Fruit fly (Drosophila melanogaster) whole organism, embryonic: Measurements from ENCODE around the gene Irbp18.
A peak's percentile ranks its signal among the peaks of the same experiment; 100 is the strongest.

Experiments used
- CG10565 ChIP-seq: fragments of 200-800 bp; sonication (Bioruptor generic); optimal IDR thresholded peaks from 3 replicates; lab custom pipeline; 2016; ENCODE audit warnings: missing biosample characterization, mild to moderate bottlenecking, missing genetic modification characterization
- CG10979 ChIP-seq: fragments of 200-800 bp; sonication (Bioruptor generic); optimal IDR thresholded peaks from 2 replicates; lab custom pipeline; 2018; ENCODE audit warnings: missing biosample characterization, mild to moderate bottlenecking, missing genetic modification characterization, moderate library complexity
- CG12071 ChIP-seq: fragments of 200-800 bp; sonication (Bioruptor generic); optimal IDR thresholded peaks from 3 replicates; lab custom pipeline; 2018; ENCODE audit warnings: missing biosample characterization, mild to moderate bottlenecking, missing genetic modification characterization
- CG12155 ChIP-seq: fragments of 200-800 bp; sonication (Bioruptor generic); optimal IDR thresholded peaks from 3 replicates; lab custom pipeline; 2016; ENCODE audit warnings: missing biosample characterization, missing genetic modification characterization
- CG16779 ChIP-seq: fragments of 200-800 bp; sonication (Bioruptor generic); IDR thresholded peaks from 2 replicates; pipeline ENCODE4 v1.3.6; 2022; ENCODE audit warnings: missing biosample characterization, missing genetic modification characterization
- CG17359 ChIP-seq: fragments of 200-800 bp; sonication (Bioruptor generic); optimal IDR thresholded peaks from 3 replicates; lab custom pipeline; 2018; ENCODE audit warnings: missing biosample characterization, mild to moderate bottlenecking, missing genetic modification characterization, moderate library complexity
- CG32767 ChIP-seq: fragments of 200-800 bp; sonication (Bioruptor generic); IDR thresholded peaks from 2 replicates; pipeline ENCODE4 v1.3.6; 2022; ENCODE audit warnings: missing biosample characterization, missing genetic modification characterization
- CG33213 ChIP-seq: fragments of 200-800 bp; sonication (Bioruptor generic); optimal IDR thresholded peaks from 3 replicates; lab custom pipeline; 2016; ENCODE audit warnings: missing biosample characterization, missing genetic modification characterization
- CG34224 ChIP-seq: fragments of 200-800 bp; sonication (Bioruptor generic); IDR thresholded peaks from 3 replicates; pipeline ENCODE4 v1.3.6; 2022; ENCODE audit warnings: missing biosample characterization, missing genetic modification characterization; ENCODE audit not compliant: partially characterized antibody
- CG7928 ChIP-seq: fragments of 200-800 bp; sonication (Bioruptor generic); optimal IDR thresholded peaks from 2 replicates; lab custom pipeline; 2017; ENCODE audit warnings: missing biosample characterization, mild to moderate bottlenecking, missing genetic modification characterization
- CG8388 ChIP-seq: fragments of 200-800 bp; sonication (Bioruptor generic); optimal IDR thresholded peaks from 2 replicates; lab custom pipeline; 2019; ENCODE audit warnings: missing biosample characterization, mild to moderate bottlenecking, missing genetic modification characterization, moderate library complexity
- D19A ChIP-seq: fragments of 200-800 bp; optimal IDR thresholded peaks from 3 replicates; lab custom pipeline; 2019; ENCODE audit warnings: missing biosample characterization, mild to moderate bottlenecking, missing genetic modification characterization, moderate library complexity
- E2f1 ChIP-seq: fragments of 200-800 bp; sonication (Bioruptor generic); IDR thresholded peaks from 2 replicates; pipeline ENCODE4 v1.3.6; 2022; ENCODE audit warnings: missing biosample characterization, missing genetic modification characterization
- Gug ChIP-seq: fragments of 200-800 bp; sonication (Bioruptor generic); IDR thresholded peaks from 4 replicates; pipeline ENCODE4 v1.3.6; 2022; ENCODE audit warnings: missing biosample characterization, missing genetic modification characterization
- Hr39 ChIP-seq: fragments of >200 bp; optimal IDR thresholded peaks from 2 replicates; lab custom pipeline; 2017
- Mad ChIP-seq: fragments of 200-800 bp; sonication (Bioruptor generic); optimal IDR thresholded peaks from 2 replicates; lab custom pipeline; 2016; ENCODE audit warnings: missing biosample characterization, missing genetic modification characterization
- Sox100B ChIP-seq: fragments of 200-800 bp; sonication (Bioruptor generic); optimal IDR thresholded peaks from 3 replicates; lab custom pipeline; 2018; ENCODE audit warnings: missing biosample characterization, mild to moderate bottlenecking, missing genetic modification characterization
- Spps ChIP-seq: fragments of 200-800 bp; sonication (Bioruptor generic); optimal IDR thresholded peaks from 2 replicates; lab custom pipeline; 2018; ENCODE audit warnings: missing biosample characterization, mild to moderate bottlenecking, missing genetic modification characterization
- Ssrp ChIP-seq: fragments of 200-800 bp; sonication (Bioruptor generic); optimal IDR thresholded peaks from 2 replicates; lab custom pipeline; 2018; ENCODE audit warnings: missing biosample characterization, mild to moderate bottlenecking, missing genetic modification characterization, moderate library complexity
- Stat92E ChIP-seq, 3 experiments: fragments of >200 bp in 2 of 3; fragments of 200-800 bp in 1 of 3; sonication (Bioruptor generic) in 1 of 3; optimal IDR thresholded peaks; 2 replicates each; lab custom pipeline; 2017 to 2019; ENCODE audit warnings: missing biosample characterization in 3 of 3, missing genetic modification characterization in 3 of 3, mild to moderate bottlenecking in 1 of 3, moderate library complexity in 1 of 3
- Usf ChIP-seq: fragments of 200-800 bp; sonication (Bioruptor generic); optimal IDR thresholded peaks from 2 replicates; lab custom pipeline; 2017; ENCODE audit warnings: missing genotype, missing biosample characterization, missing genetic modification characterization
- ac ChIP-seq: fragments of 200-800 bp; sonication (Bioruptor generic); optimal IDR thresholded peaks from 3 replicates; lab custom pipeline; 2017; ENCODE audit warnings: missing biosample characterization, mild to moderate bottlenecking, missing genetic modification characterization
- bab2 ChIP-seq: fragments of 200-800 bp; sonication (Bioruptor generic); optimal IDR thresholded peaks from 2 replicates; lab custom pipeline; 2016; ENCODE audit warnings: missing biosample characterization, missing genetic modification characterization
- br ChIP-seq: fragments of >200 bp; optimal IDR thresholded peaks from 2 replicates; lab custom pipeline; 2017
- btn ChIP-seq: fragments of 200-800 bp; sonication (Bioruptor generic); optimal IDR thresholded peaks from 2 replicates; lab custom pipeline; 2016; ENCODE audit warnings: missing biosample characterization, missing genetic modification characterization
- cato ChIP-seq: fragments of 200-800 bp; sonication (Bioruptor generic); optimal IDR thresholded peaks from 2 replicates; lab custom pipeline; 2016; ENCODE audit warnings: missing biosample characterization, missing genetic modification characterization, borderline replicate concordance
- chinmo ChIP-seq: fragments of 200-800 bp; sonication (Bioruptor generic); IDR thresholded peaks from 4 replicates; pipeline ENCODE4 v1.3.6; 2022; ENCODE audit warnings: missing biosample characterization, missing genetic modification characterization; ENCODE audit not compliant: partially characterized antibody
- ci ChIP-seq: fragments of 200-800 bp; sonication (Bioruptor generic); IDR thresholded peaks from 3 replicates; pipeline ENCODE4 v1.3.6; 2022; ENCODE audit warnings: missing biosample characterization, missing genetic modification characterization
- ems ChIP-seq: fragments of 200-800 bp; sonication (Bioruptor generic); optimal IDR thresholded peaks from 3 replicates; lab custom pipeline; 2016; ENCODE audit warnings: missing biosample characterization, missing genetic modification characterization
- eve ChIP-seq, 2 experiments: fragments of >200 bp; optimal IDR thresholded peaks; 2 replicates each; lab custom pipeline; 2017; ENCODE audit warnings: missing biosample characterization in 2 of 2, missing genetic modification characterization in 2 of 2
- ewg ChIP-seq: fragments of 200-800 bp; sonication (Bioruptor generic); optimal IDR thresholded peaks from 3 replicates; lab custom pipeline; 2017; ENCODE audit warnings: mild to moderate bottlenecking, missing biosample characterization, missing genetic modification reagents, missing genetic modification characterization
- fru ChIP-seq: fragments of >200 bp; optimal IDR thresholded peaks from 2 replicates; lab custom pipeline; 2017
- gsb ChIP-seq: fragments of 200-800 bp; sonication (Bioruptor generic); IDR thresholded peaks from 2 replicates; pipeline ENCODE4 v1.3.6; 2022; ENCODE audit warnings: missing biosample characterization, missing genetic modification characterization
- kay ChIP-seq: fragments of 200-800 bp; sonication (Bioruptor generic); optimal IDR thresholded peaks from 2 replicates; lab custom pipeline; 2016; ENCODE audit warnings: missing biosample characterization, missing genetic modification characterization
- ken ChIP-seq: fragments of 200-800 bp; sonication (Bioruptor generic); IDR thresholded peaks from 3 replicates; pipeline ENCODE4 v1.3.6; 2022; ENCODE audit warnings: missing biosample characterization, missing genetic modification characterization
- nau ChIP-seq: fragments of 200-800 bp; sonication (Bioruptor generic); optimal IDR thresholded peaks from 3 replicates; lab custom pipeline; 2017; ENCODE audit warnings: missing biosample characterization, mild to moderate bottlenecking, missing genetic modification characterization, missing genetic modification reagents
- nerfin-1 ChIP-seq: fragments of 200-800 bp; sonication (Bioruptor generic); optimal IDR thresholded peaks from 3 replicates; lab custom pipeline; 2019; ENCODE audit warnings: missing biosample characterization, mild to moderate bottlenecking, missing genetic modification characterization, moderate library complexity
- pho ChIP-seq: fragments of 200-800 bp; sonication (Bioruptor generic); optimal IDR thresholded peaks from 2 replicates; lab custom pipeline; 2016; ENCODE audit warnings: missing biosample characterization, missing genetic modification characterization
- ranshi ChIP-seq: fragments of 200-800 bp; sonication (Bioruptor generic); IDR thresholded peaks from 2 replicates; pipeline ENCODE4 v1.3.6; 2022; ENCODE audit warnings: missing biosample characterization, missing genetic modification characterization
- sim ChIP-seq: fragments of 200-800 bp; sonication (Bioruptor generic); IDR thresholded peaks from 2 replicates; pipeline ENCODE4 v1.3.6; 2022; ENCODE audit warnings: missing biosample characterization, missing genetic modification characterization
- sisA ChIP-seq: fragments of 200-800 bp; sonication (Bioruptor generic); IDR thresholded peaks from 2 replicates; pipeline ENCODE4 v1.3.6; 2022; ENCODE audit warnings: missing biosample characterization, missing genetic modification characterization
- slp2 ChIP-seq: fragments of 200-800 bp; sonication (Bioruptor generic); optimal IDR thresholded peaks from 2 replicates; lab custom pipeline; 2016; ENCODE audit warnings: missing biosample characterization, missing genetic modification characterization
- tgo ChIP-seq: fragments of 200-800 bp; sonication (Bioruptor generic); IDR thresholded peaks from 3 replicates; pipeline ENCODE4 v1.3.6; 2022; ENCODE audit warnings: missing biosample characterization, missing genetic modification characterization
- tll ChIP-seq, 2 experiments: fragments of 200-800 bp in 1 of 2; fragments of >200 bp in 1 of 2; sonication (Bioruptor generic) in 1 of 2; optimal IDR thresholded peaks; 2 replicates each; lab custom pipeline; 2017 to 2019; ENCODE audit warnings: missing biosample characterization in 2 of 2, missing genetic modification characterization in 2 of 2, mild to moderate bottlenecking in 1 of 2, moderate library complexity in 1 of 2
- zfh1 ChIP-seq: fragments of 200-800 bp; sonication (Bioruptor generic); IDR thresholded peaks from 3 replicates; pipeline ENCODE4 v1.3.6; 2022; ENCODE audit warnings: missing biosample characterization, missing genetic modification characterization

Gene Irbp18

dm6 chr3L:11118627-11119395, 20.8 kb upstream of the Irbp18 start (continued):
- TF ChIP-seq Ssrp (tag; lab: Kevin White, UChicago), result peak; percentile 2
- TF ChIP-seq ci (GFP tag; lab: Robert Waterston, UW), result peak; percentile 92
- TF ChIP-seq tll (GFP tag; optimal IDR thresholded peaks at IDR 0.05; lab: Kevin White, UChicago), result peak in 1 of 2 experiments; percentile 56
- peak; percentile 70 for TF ChIP-seq ac
- TF ChIP-seq CG12071 (GFP tag; lab: Kevin White, UChicago), result peak; percentile 80
- TF ChIP-seq D19A, result peak; percentile 53
- TF ChIP-seq CG17359 (tag; lab: Kevin White, UChicago), result peak; percentile 73
- peak; percentile 77 for TF ChIP-seq bab2 (GFP tag; lab: Kevin White, UChicago)
- peak; percentile 31; the same call in 1 of the 2 replicates for TF ChIP-seq ranshi (GFP tag; lab: Robert Waterston, UW)
- peak; percentile 7 for TF ChIP-seq Mad (GFP tag; lab: Kevin White, UChicago)
- TF ChIP-seq Gug, result no peak
- no peak for TF ChIP-seq Hr39
- TF ChIP-seq CG8388, result peak; percentile 20
- TF ChIP-seq cato (GFP tag; lab: Kevin White, UChicago), result no peak
- TF ChIP-seq CG32767 (GFP tag; lab: Robert Waterston, UW), result peak; percentile 89
- no peak for TF ChIP-seq CG10565 (GFP tag; lab: Kevin White, UChicago)
- TF ChIP-seq fru (lab: Kevin White, UChicago), result no peak
- TF ChIP-seq Spps (tag; lab: Kevin White, UChicago), result peak; percentile 44
- no peak; the same call in 1 of the 2 replicates for TF ChIP-seq E2f1 (GFP tag; lab: Robert Waterston, UW)
- TF ChIP-seq kay (GFP tag; lab: Kevin White, UChicago), result peak; percentile 5
- TF ChIP-seq btn, result peak; percentile 25
- TF ChIP-seq nerfin-1 (tag; lab: Kevin White, UChicago), result peak; percentile 86
- peak; percentile 83 for TF ChIP-seq nau (GFP tag; lab: Kevin White, UChicago)
- peak; percentile 12; the same call in 1 of the 3 replicates for TF ChIP-seq CG34224 (GFP tag; lab: Robert Waterston, UW)
- TF ChIP-seq eve (GFP tag; optimal IDR thresholded peaks at IDR 0.05; lab: Kevin White, UChicago), result no peak
- TF ChIP-seq ems (GFP tag; lab: Kevin White, UChicago), result peak; percentile 15
- TF ChIP-seq zfh1 (GFP tag; lab: Robert Waterston, UW), result peak; percentile 77
- TF ChIP-seq br (lab: Kevin White, UChicago), result no peak
- peak; percentile 52 for TF ChIP-seq slp2 (GFP tag; lab: Kevin White, UChicago)
- peak in 1 of 3 experiments; percentile 15 for TF ChIP-seq Stat92E (GFP tag; optimal IDR thresholded peaks at IDR 0.05; lab: Kevin White, UChicago)
- 0 out of 2 replicates have a peak, but pooled peaks have one; percentile 34 for TF ChIP-seq CG16779
- TF ChIP-seq chinmo (GFP tag; lab: Robert Waterston, UW), result peak; percentile 98
- no peak for TF ChIP-seq CG7928 (GFP tag; lab: Kevin White, UChicago)
- TF ChIP-seq CG10979 (tag; lab: Kevin White, UChicago), result peak; percentile 26
- peak; percentile 72 for TF ChIP-seq Sox100B (GFP tag; lab: Kevin White, UChicago)
- TF ChIP-seq pho (GFP tag; lab: Kevin White, UChicago), result peak; percentile 69
- TF ChIP-seq gsb (GFP tag; lab: Robert Waterston, UW), result peak; percentile 59; the same call in 1 of the 2 replicates
- TF ChIP-seq sim (GFP tag; lab: Robert Waterston, UW), result peak; percentile 77
- peak; percentile 90 for TF ChIP-seq ewg (GFP tag; lab: Kevin White, UChicago)
- TF ChIP-seq Usf (GFP tag; lab: Kevin White, UChicago), result no peak
- peak; percentile 70 for TF ChIP-seq CG33213 (GFP tag; lab: Kevin White, UChicago)
- peak; percentile 61 for TF ChIP-seq CG12155 (GFP tag; lab: Kevin White, UChicago)
- no peak for TF ChIP-seq sisA (GFP tag; lab: Robert Waterston, UW)
- TF ChIP-seq tgo (GFP tag; lab: Robert Waterston, UW), result peak; percentile 27; the same call in 1 of the 3 replicates
- TF ChIP-seq ken (GFP tag; lab: Robert Waterston, UW), result no peak
